Fruit fly (Drosophila melanogaster): ENCODE results near the gene Adss.

Adss gene

DNA sequence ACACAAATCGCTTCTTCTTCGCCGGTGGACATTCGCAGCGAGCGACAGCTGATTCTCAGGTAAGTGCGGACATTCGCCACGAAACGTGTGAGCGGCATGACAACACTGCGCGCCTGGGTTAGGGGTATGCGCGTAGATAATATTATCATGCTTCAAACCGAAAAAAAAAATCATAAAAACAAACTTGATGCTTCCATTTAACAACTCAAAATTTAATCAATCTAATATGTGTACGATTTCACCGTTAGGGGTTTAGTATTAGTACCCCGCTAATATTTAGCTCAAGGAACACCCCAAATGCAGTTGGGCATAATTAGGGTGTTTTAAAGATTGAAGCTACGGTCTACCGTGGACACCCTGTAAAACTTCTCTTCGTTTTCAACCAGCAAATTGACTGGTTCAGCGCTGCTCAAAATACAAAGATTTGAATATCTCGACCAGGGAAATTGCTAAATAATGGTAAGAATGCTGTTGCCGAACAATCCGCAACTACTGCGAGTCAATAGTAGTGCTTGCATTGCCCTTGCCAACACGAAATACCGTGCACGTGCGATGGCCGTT lies 8.5 kb downstream of the Adss start, which contains the start of the genes CG17271 and RpS20 (continued):
- TF ChIP-seq Sry-δ (GFP tag; optimal IDR thresholded peaks at IDR 0.05) = peak; percentile 78
- TF ChIP-seq CG17361 (GFP tag; IDR thresholded peaks at IDR 0.05) = peak; percentile 90
- peak; percentile 56 for TF ChIP-seq Deaf1 (tag; optimal IDR thresholded peaks at IDR 0.05)
- TF ChIP-seq ato (GFP tag; IDR thresholded peaks at IDR 0.05; ENCODE audit: partially characterized antibody) = no peak
- TF ChIP-seq Dip3 (GFP tag; optimal IDR thresholded peaks at IDR 0.05) = peak; percentile 95
- peak; percentile 91 for TF ChIP-seq caup (GFP tag; optimal IDR thresholded peaks at IDR 0.05; ENCODE audit: severe bottlenecking)
- TF ChIP-seq CG12744 (GFP tag; optimal IDR thresholded peaks at IDR 0.05) = peak; percentile 88
- no peak for TF ChIP-seq pros (GFP tag; optimal IDR thresholded peaks at IDR 0.05)
- TF ChIP-seq CG9932 (GFP tag; IDR thresholded peaks at IDR 0.05) = peak; percentile 96
- peak; percentile 67 for TF ChIP-seq sd (tag; optimal IDR thresholded peaks at IDR 0.05)
- TF ChIP-seq CG6791 (GFP tag; IDR thresholded peaks at IDR 0.05; ENCODE audit: partially characterized antibody) = no peak
- TF ChIP-seq CG10147 (GFP tag; optimal IDR thresholded peaks at IDR 0.05) = peak; percentile 75
- peak; percentile 49 for TF ChIP-seq CG4360 (GFP tag; IDR thresholded peaks at IDR 0.05)
- peak; percentile 43 for TF ChIP-seq CG8359 (GFP tag; optimal IDR thresholded peaks at IDR 0.05; ENCODE audit: borderline replicate concordance)
- TF ChIP-seq CG4730 (GFP tag; IDR thresholded peaks at IDR 0.05) = peak; percentile 87
- no peak for TF ChIP-seq zen2 (GFP tag; IDR thresholded peaks at IDR 0.05; ENCODE audit: partially characterized antibody)
- peak; percentile 79 for TF ChIP-seq stc (GFP tag; IDR thresholded peaks at IDR 0.05)
- peak; percentile 92 for TF ChIP-seq da (GFP tag; optimal IDR thresholded peaks at IDR 0.05)
- TF ChIP-seq inv (GFP tag; IDR thresholded peaks at IDR 0.05; ENCODE audit: partially characterized antibody) = 0 out of 2 replicates have a peak, but pooled peaks have one; percentile 16
- peak; percentile 92 for TF ChIP-seq MESR4 (GFP tag; optimal IDR thresholded peaks at IDR 0.05)
- TF ChIP-seq CG17385 (GFP tag; optimal IDR thresholded peaks at IDR 0.05) = peak; percentile 98
- peak; percentile 50 for TF ChIP-seq mirr (GFP tag; optimal IDR thresholded peaks at IDR 0.05)
- peak; percentile 93 for TF ChIP-seq CG6689 (GFP tag; IDR thresholded peaks at IDR 0.05)
- TF ChIP-seq zfh2 (GFP tag; optimal IDR thresholded peaks at IDR 0.05) = peak; percentile 95
- TF ChIP-seq Dbx (GFP tag; IDR thresholded peaks at IDR 0.05) = peak; percentile 91
- TF ChIP-seq nmo (GFP tag; optimal IDR thresholded peaks at IDR 0.05) = peak; percentile 93
- TF ChIP-seq sna (GFP tag; IDR thresholded peaks at IDR 0.05; ENCODE audit: partially characterized antibody) = no peak
- TF ChIP-seq CG15514 (GFP tag; optimal IDR thresholded peaks at IDR 0.05) = peak; percentile 94
- TF ChIP-seq E2f1 (GFP tag; IDR thresholded peaks at IDR 0.05) = peak; percentile 89
- peak; percentile 93 for TF ChIP-seq chn (GFP tag; optimal IDR thresholded peaks at IDR 0.05)
- peak; percentile 95 for TF ChIP-seq CG2116 (GFP tag; optimal IDR thresholded peaks at IDR 0.05)
- peak; percentile 90 for TF ChIP-seq luna (GFP tag; optimal IDR thresholded peaks at IDR 0.05)
- TF ChIP-seq shn (GFP tag; optimal IDR thresholded peaks at IDR 0.05) = peak; percentile 95
- TF ChIP-seq BtbVII (GFP tag; optimal IDR thresholded peaks at IDR 0.05) = peak; percentile 76
- TF ChIP-seq CrebB (tag; optimal IDR thresholded peaks at IDR 0.05) = peak; percentile 68
- TF ChIP-seq cas (GFP tag; IDR thresholded peaks at IDR 0.05) = peak; percentile 65; the same call in 1 of the 2 replicates
- TF ChIP-seq Ptx1 (GFP tag; IDR thresholded peaks at IDR 0.05) = peak; percentile 92
- peak; percentile 96 for TF ChIP-seq CG8944 (GFP tag; optimal IDR thresholded peaks at IDR 0.05)
- TF ChIP-seq Atf3 (GFP tag; optimal IDR thresholded peaks at IDR 0.05) = peak; percentile 90
- TF ChIP-seq MTF-1 (GFP tag; optimal IDR thresholded peaks at IDR 0.05; ENCODE audit: borderline replicate concordance) = no peak
- no peak for TF ChIP-seq h (optimal IDR thresholded peaks at IDR 0.05)
- TF ChIP-seq org-1 (GFP tag; optimal IDR thresholded peaks at IDR 0.05) = peak; percentile 86
- peak; percentile 94 for TF ChIP-seq Mes4 (GFP tag; optimal IDR thresholded peaks at IDR 0.05)
- peak; percentile 81 for TF ChIP-seq HHEX (GFP tag; optimal IDR thresholded peaks at IDR 0.05)
- TF ChIP-seq Ravus (GFP tag; IDR thresholded peaks at IDR 0.05) = peak; percentile 59
- TF ChIP-seq E2f2 (GFP tag; IDR thresholded peaks at IDR 0.05) = peak; percentile 73
- TF ChIP-seq Bdp1 (GFP tag; optimal IDR thresholded peaks at IDR 0.05) = peak; percentile 91
- peak; percentile 86 for TF ChIP-seq CG10462 (GFP tag; optimal IDR thresholded peaks at IDR 0.05)
- TF ChIP-seq CG17912 (GFP tag; optimal IDR thresholded peaks at IDR 0.05) = peak; percentile 55
- peak; percentile 83 for TF ChIP-seq Blimp-1 (GFP tag; optimal IDR thresholded peaks at IDR 0.05)
